Fruit fly (Drosophila melanogaster) whole organism: ENCODE results near the gene Sap30.

Experiments used
- CG8478 ChIP-seq: fragments of >200 bp; optimal IDR thresholded peaks from 2 replicates; lab custom pipeline; 2018; ENCODE audit warnings: inconsistent platforms
- EcR ChIP-seq, 2 experiments: fragments of >200 bp; optimal IDR thresholded peaks; 2 replicates each; lab custom pipeline; 2017; ENCODE audit warnings: missing biosample characterization in 2 of 2, missing genetic modification characterization in 2 of 2, missing genetic modification reagents in 2 of 2
- pan ChIP-seq: fragments of >200 bp; optimal IDR thresholded peaks from 2 replicates; lab custom pipeline; 2017
- psq ChIP-seq: fragments of >200 bp; optimal IDR thresholded peaks from 2 replicates; lab custom pipeline; 2017

dm6 chrX:16778138-16778672, 8.9 kb upstream of the Sap30 start:
- TF ChIP-seq EcR (GFP tag; optimal IDR thresholded peaks at IDR 0.05; lab: Kevin White, UChicago) (no peak), CG8478 (lab: Kevin White, UChicago) (no peak), pan (lab: Kevin White, UChicago) (no peak), psq (lab: Kevin White, UChicago) (no peak)
